Fruit fly (Drosophila melanogaster) whole organism, prepupa: Measurements from ENCODE around the gene smid.

Experiments
- CG10631 ChIP-seq: fragments of 200-800 bp; sonication (Bioruptor generic); optimal IDR thresholded peaks from 2 replicates; lab custom pipeline; 2016; ENCODE audit warnings: missing biosample characterization, missing genetic modification characterization
- CG10669 ChIP-seq: fragments of 200-800 bp; sonication (Bioruptor generic); optimal IDR thresholded peaks from 3 replicates; lab custom pipeline; 2018; ENCODE audit warnings: missing biosample characterization, mild to moderate bottlenecking, missing genetic modification characterization, moderate library complexity
- CG11762 ChIP-seq: fragments of 200-800 bp; sonication (Bioruptor generic); optimal IDR thresholded peaks from 3 replicates; lab custom pipeline; 2016; ENCODE audit warnings: missing biosample characterization, missing genetic modification characterization; ENCODE audit not compliant: insufficient read depth
- CG1621 ChIP-seq: fragments of 200-800 bp; sonication (Bioruptor generic); optimal IDR thresholded peaks from 3 replicates; lab custom pipeline; 2018; ENCODE audit warnings: missing biosample characterization, mild to moderate bottlenecking, missing genetic modification characterization
- CG16779 ChIP-seq: fragments of 200-800 bp; sonication (Bioruptor generic); optimal IDR thresholded peaks from 3 replicates; lab custom pipeline; 2017; ENCODE audit warnings: missing biosample characterization, mild to moderate bottlenecking, missing genetic modification characterization
- CG34406 ChIP-seq: fragments of 200-800 bp; sonication (Bioruptor generic); optimal IDR thresholded peaks from 3 replicates; lab custom pipeline; 2016; ENCODE audit warnings: missing biosample characterization, missing genetic modification characterization
- CG6163 ChIP-seq: fragments of 200-800 bp; sonication (Bioruptor generic); IDR thresholded peaks from 3 replicates; pipeline ENCODE4 v1.3.6; 2022; ENCODE audit warnings: missing biosample characterization, missing genetic modification characterization
- CG6276 ChIP-seq: fragments of 200-800 bp; sonication (Bioruptor generic); optimal IDR thresholded peaks from 2 replicates; lab custom pipeline; 2017; ENCODE audit warnings: missing biosample characterization, mild to moderate bottlenecking, missing genetic modification characterization
- CG6792 ChIP-seq: fragments of 200-800 bp; sonication (Bioruptor generic); optimal IDR thresholded peaks from 3 replicates; lab custom pipeline; 2016; ENCODE audit warnings: missing biosample characterization, missing genetic modification characterization
- CG6854 ChIP-seq: fragments of 200-800 bp; sonication (Bioruptor generic); optimal IDR thresholded peaks from 2 replicates; lab custom pipeline; 2017; ENCODE audit warnings: missing biosample characterization, mild to moderate bottlenecking, missing genetic modification characterization
- CG7368 ChIP-seq: fragments of 200-800 bp; sonication (Bioruptor generic); optimal IDR thresholded peaks from 3 replicates; lab custom pipeline; 2016; ENCODE audit warnings: missing biosample characterization, missing genetic modification characterization
- CG8319 ChIP-seq: fragments of 200-800 bp; sonication (Bioruptor generic); optimal IDR thresholded peaks from 3 replicates; lab custom pipeline; 2016; ENCODE audit warnings: missing biosample characterization, missing genetic modification characterization
- Eip75B ChIP-seq: fragments of 200-800 bp; sonication (Bioruptor generic); optimal IDR thresholded peaks from 3 replicates; lab custom pipeline; 2016; ENCODE audit warnings: missing biosample characterization, missing genetic modification characterization
- Eip93F ChIP-seq: fragments of 200-800 bp; sonication (Bioruptor generic); optimal IDR thresholded peaks from 2 replicates; lab custom pipeline; 2016; ENCODE audit warnings: missing biosample characterization, mild to moderate bottlenecking, missing genetic modification characterization
- Hr4 ChIP-seq: fragments of 200-800 bp; sonication (Bioruptor generic); optimal IDR thresholded peaks from 3 replicates; lab custom pipeline; 2016; ENCODE audit warnings: missing biosample characterization, missing genetic modification characterization
- Lpt ChIP-seq: fragments of 200-800 bp; sonication (Bioruptor generic); optimal IDR thresholded peaks from 3 replicates; lab custom pipeline; 2016; ENCODE audit warnings: missing biosample characterization, missing genetic modification characterization
- OdsH ChIP-seq: fragments of 200-800 bp; sonication (Bioruptor generic); optimal IDR thresholded peaks from 3 replicates; lab custom pipeline; 2016; ENCODE audit warnings: missing biosample characterization, missing genetic modification characterization
- Smox ChIP-seq: fragments of 200-800 bp; sonication (Bioruptor generic); optimal IDR thresholded peaks from 3 replicates; lab custom pipeline; 2016; ENCODE audit warnings: missing biosample characterization, missing genetic modification characterization
- Sox102F ChIP-seq: fragments of 200-800 bp; sonication (Bioruptor generic); optimal IDR thresholded peaks from 2 replicates; lab custom pipeline; 2016; ENCODE audit warnings: missing biosample characterization, mild to moderate bottlenecking, missing genetic modification characterization
- Sox14 ChIP-seq: fragments of 200-800 bp; sonication (Bioruptor generic); optimal IDR thresholded peaks from 3 replicates; lab custom pipeline; 2016; ENCODE audit warnings: missing biosample characterization, missing genetic modification characterization
- Sox15 ChIP-seq: fragments of 200-800 bp; sonication (Bioruptor generic); optimal IDR thresholded peaks from 3 replicates; lab custom pipeline; 2016; ENCODE audit warnings: missing biosample characterization, missing genetic modification characterization
- achi ChIP-seq: fragments of 200-800 bp; sonication (Bioruptor generic); optimal IDR thresholded peaks from 3 replicates; lab custom pipeline; 2016; ENCODE audit warnings: missing biosample characterization, missing genetic modification characterization
- acj6 ChIP-seq: fragments of 200-800 bp; sonication (Bioruptor generic); optimal IDR thresholded peaks from 3 replicates; lab custom pipeline; 2016; ENCODE audit warnings: missing biosample characterization, missing genetic modification characterization
- cyc ChIP-seq: fragments of 200-800 bp; sonication (Bioruptor generic); optimal IDR thresholded peaks from 3 replicates; lab custom pipeline; 2016; ENCODE audit warnings: missing biosample characterization, missing genetic modification characterization
- dsx ChIP-seq: fragments of 200-800 bp; optimal IDR thresholded peaks from 3 replicates; lab custom pipeline; 2019; ENCODE audit warnings: missing biosample characterization, mild to moderate bottlenecking, missing genetic modification characterization, moderate library complexity; ENCODE audit not compliant: poor library complexity, severe bottlenecking
- eg ChIP-seq: fragments of 200-800 bp; sonication (Bioruptor generic); IDR thresholded peaks from 3 replicates; pipeline ENCODE4 v1.3.6; 2022; ENCODE audit warnings: missing biosample characterization, missing genetic modification characterization
- esn ChIP-seq: fragments of 200-800 bp; sonication (Bioruptor generic); optimal IDR thresholded peaks from 2 replicates; lab custom pipeline; 2016; ENCODE audit warnings: missing biosample characterization, mild to moderate bottlenecking, missing genetic modification characterization, moderate library complexity
- fd59A ChIP-seq: fragments of 200-800 bp; sonication (Bioruptor generic); optimal IDR thresholded peaks from 2 replicates; lab custom pipeline; 2017; ENCODE audit warnings: missing biosample characterization, mild to moderate bottlenecking, missing genetic modification characterization, missing genetic modification reagents
- fkh ChIP-seq: fragments of 200-800 bp; sonication (Bioruptor generic); optimal IDR thresholded peaks from 3 replicates; lab custom pipeline; 2017; ENCODE audit warnings: missing biosample characterization, mild to moderate bottlenecking, missing genetic modification characterization, moderate library complexity
- lz ChIP-seq: fragments of 200-800 bp; sonication (Bioruptor generic); optimal IDR thresholded peaks from 3 replicates; lab custom pipeline; 2016; ENCODE audit warnings: missing biosample characterization, missing genetic modification characterization
- net ChIP-seq: fragments of 200-800 bp; sonication (Bioruptor generic); optimal IDR thresholded peaks from 3 replicates; lab custom pipeline; 2016; ENCODE audit warnings: missing biosample characterization, missing genetic modification characterization
- ss ChIP-seq, 2 experiments: fragments of 200-800 bp; sonication (Bioruptor generic); optimal IDR thresholded peaks; 2 replicates in 1 of 2; 3 replicates in 1 of 2; lab custom pipeline; 2017 to 2018; ENCODE audit warnings: mild to moderate bottlenecking in 2 of 2, missing biosample characterization in 2 of 2, missing genetic modification characterization in 2 of 2, moderate library complexity in 1 of 2
- svp ChIP-seq: fragments of 200-800 bp; sonication (Bioruptor generic); peaks from one replicate; lab custom pipeline; 2016; ENCODE audit warnings: missing biosample characterization, missing genetic modification characterization
- vri ChIP-seq: fragments of 200-800 bp; sonication (Bioruptor generic); optimal IDR thresholded peaks from 3 replicates; lab custom pipeline; 2016; ENCODE audit warnings: missing biosample characterization, mild to moderate bottlenecking, missing genetic modification characterization

Gene smid

dm6 chr3L:7399770-7400169 lies 18.4 kb downstream of the smid start, which contains the start of gene CG18417:
Gene CG18417 (plus strand): TSS chr3L:7400070.
- TF ChIP-seq net, result no peak
- TF ChIP-seq CG6792 (GFP tag; lab: Kevin White, UChicago), result no peak
- no peak for TF ChIP-seq vri (GFP tag; lab: Kevin White, UChicago)
- no peak for TF ChIP-seq Eip93F (GFP tag; lab: Kevin White, UChicago)
- TF ChIP-seq CG7368 (GFP tag; lab: Kevin White, UChicago), result no peak
- TF ChIP-seq achi (GFP tag; lab: Kevin White, UChicago), result no peak
- TF ChIP-seq CG16779, result no peak
- no peak for TF ChIP-seq CG8319 (GFP tag; lab: Kevin White, UChicago)
- TF ChIP-seq esn, result no peak
- TF ChIP-seq acj6 (GFP tag; lab: Kevin White, UChicago), result no peak
- no peak for TF ChIP-seq CG1621 (tag; lab: Kevin White, UChicago)

- TF ChIP-seq CG16779, result no peak
- TF ChIP-seq vri (GFP tag; lab: Kevin White, UChicago), result no peak
- no peak for TF ChIP-seq Hr4 (GFP tag; lab: Kevin White, UChicago)
- TF ChIP-seq net, result no peak
- TF ChIP-seq CG6854, result no peak
- no peak for TF ChIP-seq Sox102F
- no peak for TF ChIP-seq fd59A (GFP tag; lab: Kevin White, UChicago)
- TF ChIP-seq Eip75B (GFP tag; lab: Kevin White, UChicago), result no peak
- TF ChIP-seq Smox (GFP tag; lab: Kevin White, UChicago), result no peak
- TF ChIP-seq Sox14 (GFP tag; lab: Kevin White, UChicago), result no peak
- TF ChIP-seq CG6163, result no peak
- no peak for TF ChIP-seq CG11762 (GFP tag; lab: Kevin White, UChicago)
- TF ChIP-seq cyc (GFP tag; lab: Kevin White, UChicago), result no peak
- TF ChIP-seq esn, result no peak
- TF ChIP-seq dsx (GFP tag; lab: Kevin White, UChicago), result no peak
- TF ChIP-seq CG34406 (GFP tag; lab: Kevin White, UChicago), result no peak
Observed at dm6 chr3L:7401972-7402371, 20.6 kb downstream of the smid start.

dm6 chr3L:7404081-7404480 lies 22.7 kb downstream of the smid start, which contains the start of gene CG8560:
Gene CG8560 (minus strand): TSS chr3L:7404181.
- TF ChIP-seq Lpt (GFP tag; lab: Kevin White, UChicago) (no peak), achi (GFP tag; lab: Kevin White, UChicago) (no peak), fkh (no peak), CG6854 (no peak), Sox15 (no peak), CG10669 (GFP tag; lab: Kevin White, UChicago) (no peak), ss (GFP tag; optimal IDR thresholded peaks at IDR 0.05; lab: Kevin White, UChicago) (no peak), CG7368 (GFP tag; lab: Kevin White, UChicago) (no peak), Eip75B (GFP tag; lab: Kevin White, UChicago) (no peak), CG10631 (no peak)

dm6 chr3L:7422578-7422977 lies 41.2 kb downstream of the smid start:
- TF ChIP-seq eg (GFP tag; lab: Robert Waterston, UW), result 0 out of 3 replicates have a peak, but pooled peaks have one; percentile 16
- no peak for TF ChIP-seq lz (GFP tag; lab: Kevin White, UChicago)
- TF ChIP-seq CG34406 (GFP tag; lab: Kevin White, UChicago), result no peak
- TF ChIP-seq Sox15, result no peak
- TF ChIP-seq CG8319 (GFP tag; lab: Kevin White, UChicago), result no peak

- no peak for TF ChIP-seq OdsH (GFP tag; lab: Kevin White, UChicago)
- TF ChIP-seq fkh, result peak; percentile 37
- peak in 1 of 2 experiments; percentile 34 for TF ChIP-seq ss (GFP tag; optimal IDR thresholded peaks at IDR 0.05; lab: Kevin White, UChicago)
- TF ChIP-seq CG6276 (GFP tag; lab: Kevin White, UChicago), result peak; percentile 30
- no peak for TF ChIP-seq CG6163
- no peak for TF ChIP-seq svp (GFP tag; lab: Kevin White, UChicago)
- peak; percentile 29; the same call in 1 of the 3 replicates for TF ChIP-seq eg (GFP tag; lab: Robert Waterston, UW)
Observed at dm6 chr3L:7423517-7423916, 42.1 kb downstream of the smid start, which contains the start of gene CG42458. Gene CG42458 (plus strand): TSS chr3L:7423827.
